Fruit fly (Drosophila melanogaster): ENCODE results near the gene Arr2.

The Arr2 gene

dm6 chr3L:8673377-8674000 is 24.8 kb upstream of the Arr2 start (continued):
- no peak for TF ChIP-seq CG9817 (tag; optimal IDR thresholded peaks at IDR 0.05)
- TF ChIP-seq Deaf1 (tag; optimal IDR thresholded peaks at IDR 0.05), result no peak
- TF ChIP-seq cwo (GFP tag; optimal IDR thresholded peaks at IDR 0.05), result peak; percentile 7
- peak; percentile 72; the same call in 1 of the 4 replicates for TF ChIP-seq chinmo (GFP tag; IDR thresholded peaks at IDR 0.05; ENCODE audit: partially characterized antibody)
- TF ChIP-seq Med (GFP tag), result peak; percentile 42
- 0 out of 3 replicates have a peak, but pooled peaks have one; percentile 20 for TF ChIP-seq CG17361 (GFP tag; IDR thresholded peaks at IDR 0.05)
- TF ChIP-seq crp (GFP tag; optimal IDR thresholded peaks at IDR 0.05), result no peak
- peak; percentile 1 for TF ChIP-seq cg (GFP tag; optimal IDR thresholded peaks at IDR 0.05)
- TF ChIP-seq HLHmδ (GFP tag; optimal IDR thresholded peaks at IDR 0.05), result no peak

dm6 chr3L:8672199-8673059 is 23.7 kb upstream of the Arr2 start:
- TF ChIP-seq CG6765 (GFP tag; optimal IDR thresholded peaks at IDR 0.05), result no peak
- peak; percentile 46 for TF ChIP-seq CG12219 (GFP tag; optimal IDR thresholded peaks at IDR 0.05)
- no peak for TF ChIP-seq Dip2 (GFP tag; IDR thresholded peaks at IDR 0.05)
- TF ChIP-seq CG17568 (GFP tag; optimal IDR thresholded peaks at IDR 0.05), result peak; percentile 13
- no peak for TF ChIP-seq oc (tag; optimal IDR thresholded peaks at IDR 0.05)
- TF ChIP-seq Gsc (GFP tag; IDR thresholded peaks at IDR 0.05), result no peak
- TF ChIP-seq insv (GFP tag; optimal IDR thresholded peaks at IDR 0.05), result no peak
- TF ChIP-seq Tbp (GFP tag; optimal IDR thresholded peaks at IDR 0.05), result no peak
- peak; percentile 81; the same call in 2 of the 3 replicates for TF ChIP-seq CG6175 (GFP tag; IDR thresholded peaks at IDR 0.05)
- no peak for TF ChIP-seq CG3065 (GFP tag; optimal IDR thresholded peaks at IDR 0.05)
- TF ChIP-seq nerfin-1 (tag; optimal IDR thresholded peaks at IDR 0.05), result no peak
- TF ChIP-seq CG8944 (GFP tag; optimal IDR thresholded peaks at IDR 0.05), result no peak
- TF ChIP-seq Vsx1 (GFP tag; optimal IDR thresholded peaks at IDR 0.05), result no peak
- no peak for TF ChIP-seq jigr1 (GFP tag; IDR thresholded peaks at IDR 0.05)
- TF ChIP-seq CG6654 (GFP tag; optimal IDR thresholded peaks at IDR 0.05), result no peak
- peak; percentile 11; the same call in 1 of the 3 replicates for TF ChIP-seq Aef1 (GFP tag; IDR thresholded peaks at IDR 0.05)
- TF ChIP-seq shn (GFP tag; optimal IDR thresholded peaks at IDR 0.05), result no peak
- no peak for TF ChIP-seq CG4730 (GFP tag; IDR thresholded peaks at IDR 0.05)
- no peak for TF ChIP-seq CG3407 (GFP tag; optimal IDR thresholded peaks at IDR 0.05)
- no peak for TF ChIP-seq CG9797 (GFP tag; optimal IDR thresholded peaks at IDR 0.05)
- no peak for TF ChIP-seq CG30431 (GFP tag; optimal IDR thresholded peaks at IDR 0.05)
- no peak for TF ChIP-seq CG11723 (GFP tag; optimal IDR thresholded peaks at IDR 0.05)
- TF ChIP-seq ftz-f1 (GFP tag; optimal IDR thresholded peaks at IDR 0.05), result peak; percentile 63
- no peak for TF ChIP-seq gfzf (GFP tag; optimal IDR thresholded peaks at IDR 0.05)
- peak; percentile 12 for TF ChIP-seq CG13296 (GFP tag; optimal IDR thresholded peaks at IDR 0.05)
- no peak for TF ChIP-seq CHES-1-like (GFP tag; optimal IDR thresholded peaks at IDR 0.05)
- peak; percentile 43 for TF ChIP-seq schlank (tag; optimal IDR thresholded peaks at IDR 0.05)
- TF ChIP-seq hkb (optimal IDR thresholded peaks at IDR 0.05), result no peak
- TF ChIP-seq hkb (GFP tag; IDR thresholded peaks at IDR 0.05), result peak; percentile 52
- TF ChIP-seq Mrtf (GFP tag; IDR thresholded peaks at IDR 0.05), result no peak
- peak; percentile 9 for TF ChIP-seq scrt (GFP tag; optimal IDR thresholded peaks at IDR 0.05)
- TF ChIP-seq HHEX (GFP tag; optimal IDR thresholded peaks at IDR 0.05), result peak; percentile 39
- peak; percentile 30 for TF ChIP-seq HLH54F (GFP tag; optimal IDR thresholded peaks at IDR 0.05)
- TF ChIP-seq sqz (GFP tag; optimal IDR thresholded peaks at IDR 0.05), result no peak
- TF ChIP-seq ac (GFP tag; optimal IDR thresholded peaks at IDR 0.05), result no peak
- TF ChIP-seq Ptx1 (GFP tag; IDR thresholded peaks at IDR 0.05), result no peak; the same call in 1 of the 2 replicates
- TF ChIP-seq Antp (GFP tag; optimal IDR thresholded peaks at IDR 0.05), result no peak
- TF ChIP-seq CG2678 (tag; optimal IDR thresholded peaks at IDR 0.05), result peak; percentile 62

Measured in whole organism, embryonic.